Fruit fly (Drosophila melanogaster) whole organism, embryonic: Measurements from ENCODE around the gene net.

Source experiments
- Ada2b ChIP-seq: fragments of 200-800 bp; sonication (Bioruptor generic); IDR thresholded peaks from 2 replicates; pipeline ENCODE4 v1.3.6; 2022; ENCODE audit warnings: missing biosample characterization, missing genetic modification characterization
- Blimp-1 ChIP-seq: fragments of 200-800 bp; sonication (Bioruptor generic); optimal IDR thresholded peaks from 3 replicates; lab custom pipeline; 2018; ENCODE audit warnings: missing biosample characterization, missing genetic modification characterization, mild to moderate bottlenecking, moderate library complexity, missing genetic modification reagents
- CG11398 ChIP-seq: fragments of 200-800 bp; sonication (Bioruptor generic); optimal IDR thresholded peaks from 2 replicates; lab custom pipeline; 2016; ENCODE audit warnings: missing biosample characterization, missing genetic modification characterization
- CG11560 ChIP-seq: fragments of 200-800 bp; sonication (Bioruptor generic); IDR thresholded peaks from 3 replicates; pipeline ENCODE4 v1.3.6; 2022; ENCODE audit warnings: missing biosample characterization, missing genetic modification characterization
- CG11723 ChIP-seq: fragments of 200-800 bp; sonication (Bioruptor generic); optimal IDR thresholded peaks from 2 replicates; lab custom pipeline; 2017; ENCODE audit warnings: missing biosample characterization, mild to moderate bottlenecking, missing genetic modification characterization
- CG13287 ChIP-seq: fragments of 200-800 bp; sonication (Bioruptor generic); IDR thresholded peaks from 2 replicates; pipeline ENCODE4 v1.3.6; 2022; ENCODE audit warnings: missing biosample characterization, missing genetic modification characterization; ENCODE audit not compliant: partially characterized antibody
- CG14667 ChIP-seq: fragments of 200-800 bp; sonication (Bioruptor generic); IDR thresholded peaks from 2 replicates; pipeline ENCODE4 v1.3.6; 2022; ENCODE audit warnings: missing biosample characterization, missing genetic modification characterization
- CG15601 ChIP-seq: fragments of 200-800 bp; sonication (Bioruptor generic); optimal IDR thresholded peaks from 3 replicates; lab custom pipeline; 2019; ENCODE audit warnings: missing biosample characterization, mild to moderate bottlenecking, missing genetic modification characterization, moderate library complexity
- CG3065 ChIP-seq: fragments of 200-800 bp; sonication (Bioruptor generic); optimal IDR thresholded peaks from 2 replicates; lab custom pipeline; 2016; ENCODE audit warnings: missing biosample characterization, missing genetic modification characterization
- CG31365 ChIP-seq: fragments of 200-800 bp; sonication (Bioruptor generic); optimal IDR thresholded peaks from 2 replicates; lab custom pipeline; 2018; ENCODE audit warnings: missing biosample characterization, mild to moderate bottlenecking, missing genetic modification characterization
- CG33213 ChIP-seq: fragments of 200-800 bp; sonication (Bioruptor generic); optimal IDR thresholded peaks from 3 replicates; lab custom pipeline; 2016; ENCODE audit warnings: missing biosample characterization, missing genetic modification characterization
- CG4360 ChIP-seq: fragments of 200-800 bp; sonication (Bioruptor generic); IDR thresholded peaks from 2 replicates; pipeline ENCODE4 v1.3.6; 2022; ENCODE audit warnings: missing biosample characterization, missing genetic modification characterization
- CG5180 ChIP-seq: fragments of 200-800 bp; sonication (Bioruptor generic); optimal IDR thresholded peaks from 3 replicates; lab custom pipeline; 2017; ENCODE audit warnings: missing biosample characterization, missing genetic modification characterization, mild to moderate bottlenecking, moderate library complexity, missing genetic modification reagents
- CG6175 ChIP-seq: fragments of 200-800 bp; sonication (Bioruptor generic); IDR thresholded peaks from 3 replicates; pipeline ENCODE4 v1.3.6; 2022; ENCODE audit warnings: missing biosample characterization, missing genetic modification characterization
- CG6791 ChIP-seq: fragments of 200-800 bp; sonication (Bioruptor generic); IDR thresholded peaks from 3 replicates; pipeline ENCODE4 v1.3.6; 2022; ENCODE audit warnings: missing biosample characterization, missing genetic modification characterization; ENCODE audit not compliant: partially characterized antibody
- CG6854 ChIP-seq: fragments of 200-800 bp; sonication (Bioruptor generic); optimal IDR thresholded peaks from 3 replicates; lab custom pipeline; 2017; ENCODE audit warnings: missing biosample characterization, mild to moderate bottlenecking, missing genetic modification characterization
- CG8089 ChIP-seq: fragments of 200-800 bp; sonication (Bioruptor generic); optimal IDR thresholded peaks from 3 replicates; lab custom pipeline; 2016; ENCODE audit warnings: missing biosample characterization, missing genetic modification characterization
- CG8281 ChIP-seq: fragments of 200-800 bp; sonication (Bioruptor generic); optimal IDR thresholded peaks from 2 replicates; lab custom pipeline; 2018; ENCODE audit warnings: missing biosample characterization, mild to moderate bottlenecking, missing genetic modification characterization, moderate library complexity
- CG8290 ChIP-seq, 3 experiments: fragments of 200-800 bp; sonication (Bioruptor generic); optimal IDR thresholded peaks; 2 replicates each; lab custom pipeline; 2016 to 2019; ENCODE audit warnings: missing biosample characterization in 3 of 3, missing genetic modification characterization in 3 of 3, mild to moderate bottlenecking in 2 of 3, moderate library complexity in 1 of 3
- CG8944 ChIP-seq: fragments of 200-800 bp; sonication (Bioruptor generic); optimal IDR thresholded peaks from 3 replicates; lab custom pipeline; 2016; ENCODE audit warnings: missing biosample characterization, missing genetic modification characterization
- CG9727 ChIP-seq: fragments of 200-800 bp; sonication (Bioruptor generic); optimal IDR thresholded peaks from 3 replicates; lab custom pipeline; 2017; ENCODE audit warnings: missing biosample characterization, mild to moderate bottlenecking, missing genetic modification characterization
- Dip3 ChIP-seq: fragments of 200-800 bp; sonication (Bioruptor generic); optimal IDR thresholded peaks from 3 replicates; lab custom pipeline; 2016; ENCODE audit warnings: missing biosample characterization, missing genetic modification characterization
- Dref ChIP-seq: fragments of 200-800 bp; sonication (Bioruptor generic); IDR thresholded peaks from 2 replicates; pipeline ENCODE4 v1.3.6; 2022; ENCODE audit warnings: missing biosample characterization, missing genetic modification characterization
- HLH3B ChIP-seq: fragments of 200-800 bp; sonication (Bioruptor generic); IDR thresholded peaks from 2 replicates; pipeline ENCODE4 v1.3.6; 2022; ENCODE audit warnings: missing biosample characterization, missing genetic modification characterization
- HLH54F ChIP-seq: fragments of 200-800 bp; sonication (Bioruptor generic); optimal IDR thresholded peaks from 3 replicates; lab custom pipeline; 2016; ENCODE audit warnings: missing biosample characterization, missing genetic modification characterization
- Optix ChIP-seq: fragments of 200-800 bp; sonication (Bioruptor generic); IDR thresholded peaks from 3 replicates; pipeline ENCODE4 v1.3.6; 2022; ENCODE audit warnings: missing biosample characterization, missing genetic modification characterization
- Rx ChIP-seq: fragments of 200-800 bp; sonication (Bioruptor generic); IDR thresholded peaks from 2 replicates; pipeline ENCODE4 v1.3.6; 2022; ENCODE audit warnings: missing biosample characterization, missing genetic modification characterization
- Scr ChIP-seq: fragments of 200-800 bp; sonication (Bioruptor generic); IDR thresholded peaks from 2 replicates; pipeline ENCODE4 v1.3.6; 2022; ENCODE audit warnings: missing biosample characterization, missing genetic modification characterization; ENCODE audit not compliant: partially characterized antibody
- Xrp1 ChIP-seq: fragments of 200-800 bp; sonication (Bioruptor generic); IDR thresholded peaks from 2 replicates; pipeline ENCODE4 v1.3.6; 2022; ENCODE audit warnings: missing biosample characterization, missing genetic modification characterization
- aop ChIP-seq: fragments of 200-800 bp; sonication (Bioruptor generic); IDR thresholded peaks from 2 replicates; pipeline ENCODE4 v1.3.6; 2022; ENCODE audit warnings: missing biosample characterization, missing genetic modification characterization
- chn ChIP-seq: fragments of 200-800 bp; sonication (Bioruptor generic); optimal IDR thresholded peaks from 2 replicates; lab custom pipeline; 2016; ENCODE audit warnings: missing biosample characterization, missing genetic modification characterization
- dpn ChIP-seq, 2 experiments: fragments of 200-800 bp; sonication (Bioruptor generic); optimal IDR thresholded peaks; 3 replicates each; lab custom pipeline; 2016; ENCODE audit warnings: missing biosample characterization in 2 of 2, missing genetic modification characterization in 2 of 2
- esg ChIP-seq: fragments of 200-800 bp; sonication (Bioruptor generic); conservative IDR thresholded peaks from 2 replicates; pipeline ENCODE4 v1.3.6; 2022; ENCODE audit warnings: missing biosample characterization, missing genetic modification characterization
- ewg ChIP-seq: fragments of 200-800 bp; sonication (Bioruptor generic); optimal IDR thresholded peaks from 3 replicates; lab custom pipeline; 2017; ENCODE audit warnings: mild to moderate bottlenecking, missing biosample characterization, missing genetic modification reagents, missing genetic modification characterization
- gcm ChIP-seq: fragments of 200-800 bp; sonication (Bioruptor generic); optimal IDR thresholded peaks from 2 replicates; lab custom pipeline; 2019; ENCODE audit warnings: missing biosample characterization, mild to moderate bottlenecking, missing genetic modification characterization, moderate library complexity
- h ChIP-seq: fragments of >200 bp; optimal IDR thresholded peaks from 2 replicates; lab custom pipeline; 2017
- lilli ChIP-seq: fragments of 200-800 bp; sonication (Bioruptor generic); optimal IDR thresholded peaks from 3 replicates; lab custom pipeline; 2016; ENCODE audit warnings: missing biosample characterization, missing genetic modification characterization
- lov ChIP-seq, 2 experiments: fragments of 200-800 bp in 1 of 2; fragments of >200 bp in 1 of 2; sonication (Bioruptor generic) in 1 of 2; IDR thresholded peaks in 1 of 2; optimal IDR thresholded peaks in 1 of 2; 2 replicates in 1 of 2; 3 replicates in 1 of 2; pipeline versions ENCODE4 v1.3.6 to Lab custom; 2017 to 2022; ENCODE audit warnings: missing biosample characterization in 1 of 2, missing genetic modification characterization in 1 of 2
- pfk ChIP-seq: fragments of 200-800 bp; sonication (Bioruptor generic); optimal IDR thresholded peaks from 2 replicates; lab custom pipeline; 2018; ENCODE audit warnings: missing biosample characterization, mild to moderate bottlenecking, missing genetic modification characterization, moderate library complexity
- pnt ChIP-seq: fragments of 200-800 bp; sonication (Bioruptor generic); optimal IDR thresholded peaks from 3 replicates; lab custom pipeline; 2016; ENCODE audit warnings: missing biosample characterization, missing genetic modification characterization
- pzg ChIP-seq: fragments of 200-800 bp; sonication (Bioruptor generic); optimal IDR thresholded peaks from 3 replicates; lab custom pipeline; 2018; ENCODE audit warnings: missing biosample characterization, mild to moderate bottlenecking, missing genetic modification characterization, moderate library complexity
- run ChIP-seq: fragments of 200-800 bp; sonication (Bioruptor generic); optimal IDR thresholded peaks from 3 replicates; lab custom pipeline; 2018; ENCODE audit warnings: missing biosample characterization, mild to moderate bottlenecking, missing genetic modification characterization
- shn ChIP-seq: fragments of 200-800 bp; sonication (Bioruptor generic); optimal IDR thresholded peaks from 3 replicates; lab custom pipeline; 2016; ENCODE audit warnings: missing biosample characterization, missing genetic modification characterization
- sna ChIP-seq: fragments of 200-800 bp; sonication (Bioruptor generic); IDR thresholded peaks from 2 replicates; pipeline ENCODE4 v1.3.6; 2022; ENCODE audit warnings: missing biosample characterization, missing genetic modification characterization; ENCODE audit not compliant: partially characterized antibody
- ttk ChIP-seq: fragments of 200-800 bp; sonication (Bioruptor generic); IDR thresholded peaks from 2 replicates; pipeline ENCODE4 v2.1.2; 2022; ENCODE audit warnings: missing biosample characterization, missing genetic modification characterization
- vnd ChIP-seq: fragments of 200-800 bp; sonication (Bioruptor generic); IDR thresholded peaks from 3 replicates; pipeline ENCODE4 v1.3.6; 2022; ENCODE audit warnings: missing biosample characterization, missing genetic modification characterization; ENCODE audit not compliant: partially characterized antibody
- z ChIP-seq: fragments of 200-800 bp; sonication (Bioruptor generic); IDR thresholded peaks from 3 replicates; pipeline ENCODE4 v1.3.6; 2022; ENCODE audit warnings: missing biosample characterization, missing genetic modification characterization

Gene net

DNA sequence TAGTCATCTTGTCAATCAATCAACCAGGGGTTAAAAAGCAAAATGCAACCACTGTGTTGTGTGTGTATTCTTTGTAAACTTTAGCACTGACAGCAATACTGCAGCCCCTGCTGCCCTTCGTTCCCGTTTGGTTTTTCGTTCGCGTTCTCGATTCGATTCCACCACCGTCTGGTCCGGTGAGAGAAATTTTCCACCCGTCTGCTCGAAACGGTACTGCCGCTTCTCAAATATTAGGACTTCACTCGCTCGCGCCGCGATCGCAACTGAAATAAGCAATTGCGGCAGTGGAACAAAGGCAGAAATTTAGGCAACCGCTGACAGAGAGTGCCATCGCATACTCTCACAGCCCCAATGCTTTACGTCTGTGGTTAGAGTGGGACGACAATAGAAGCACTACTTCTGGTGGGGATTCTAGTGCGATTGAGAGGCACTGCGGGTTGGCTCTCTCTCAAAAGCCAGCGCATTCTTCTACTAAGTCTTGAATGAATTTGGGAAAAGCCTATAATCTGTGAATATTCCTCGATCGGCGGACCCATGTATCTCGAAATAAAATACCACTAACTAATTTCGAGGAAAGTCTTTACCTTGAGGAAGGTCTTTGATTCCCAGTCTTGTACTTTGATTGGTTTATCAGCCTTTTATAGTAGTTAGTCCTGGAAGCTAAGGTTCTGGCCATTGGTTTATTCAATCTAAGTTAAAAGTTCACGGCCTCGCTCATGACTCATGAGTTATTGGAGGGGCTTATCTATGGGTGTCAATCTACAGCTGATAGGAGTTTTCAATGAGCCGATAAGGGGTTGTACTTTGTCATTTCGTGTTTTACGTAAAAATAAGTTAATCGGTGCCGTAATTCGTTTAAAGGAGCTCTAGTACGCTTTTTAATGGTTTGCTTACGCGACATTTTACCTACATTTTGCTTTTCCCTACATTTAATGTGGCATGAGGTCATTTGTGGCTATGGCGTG lies 42.1 kb upstream of the net start (continued):
- TF ChIP-seq CG8089, result no peak
- no peak for TF ChIP-seq Scr (GFP tag; lab: Robert Waterston, UW)
- peak; percentile 36; the same call in 1 of the 3 replicates for TF ChIP-seq CG6791 (GFP tag; lab: Robert Waterston, UW)
- peak; percentile 32; the same call in 1 of the 3 replicates for TF ChIP-seq CG6175 (GFP tag; lab: Robert Waterston, UW)
- no peak for TF ChIP-seq Rx (GFP tag; lab: Robert Waterston, UW)
- peak; percentile 44 for TF ChIP-seq shn (GFP tag; lab: Kevin White, UChicago)
- peak; percentile 30 for TF ChIP-seq CG11398 (GFP tag; lab: Kevin White, UChicago)
- TF ChIP-seq vnd (GFP tag; lab: Robert Waterston, UW), result no peak
- TF ChIP-seq Xrp1 (GFP tag; lab: Robert Waterston, UW), result no peak; the same call in 1 of the 2 replicates
- TF ChIP-seq CG11723 (GFP tag; lab: Kevin White, UChicago), result peak; percentile 10
- TF ChIP-seq lilli, result peak; percentile 42
- no peak for TF ChIP-seq pzg
- TF ChIP-seq CG9727 (GFP tag; lab: Kevin White, UChicago), result no peak
- peak in 1 of 2 experiments; percentile 14 for TF ChIP-seq dpn (GFP tag; optimal IDR thresholded peaks at IDR 0.05; lab: Kevin White, UChicago)
- TF ChIP-seq HLH54F, result peak; percentile 33
- TF ChIP-seq CG13287 (GFP tag; lab: Robert Waterston, UW), result peak; percentile 69
- peak; percentile 56; the same call in 1 of the 2 replicates for TF ChIP-seq aop (GFP tag; lab: Robert Waterston, UW)
- TF ChIP-seq pfk (GFP tag; lab: Kevin White, UChicago), result peak; percentile 57
- TF ChIP-seq Blimp-1 (GFP tag; lab: Kevin White, UChicago), result peak; percentile 20
- no peak for TF ChIP-seq pnt (GFP tag; lab: Kevin White, UChicago)
- no peak for TF ChIP-seq CG11560 (tag; lab: Robert Waterston, UW)
- TF ChIP-seq CG5180 (GFP tag; lab: Kevin White, UChicago), result no peak
- TF ChIP-seq Dref, result no peak
- TF ChIP-seq CG8290 (GFP tag; optimal IDR thresholded peaks at IDR 0.05; lab: Kevin White, UChicago), result peak; percentile 41
- peak; percentile 21 to 82 for TF ChIP-seq CG8290 (tag; optimal IDR thresholded peaks at IDR 0.05; lab: Kevin White, UChicago)
- peak; percentile 15; the same call in 1 of the 2 replicates for TF ChIP-seq HLH3B (GFP tag; lab: Robert Waterston, UW)
- TF ChIP-seq z, result peak; percentile 66; the same call in 2 of the 3 replicates
- no peak for TF ChIP-seq lov (optimal IDR thresholded peaks at IDR 0.05; lab: Kevin White, UChicago)
- 0 out of 3 replicates have a peak, but pooled peaks have one; percentile 46 for TF ChIP-seq lov (GFP tag; IDR thresholded peaks at IDR 0.05; lab: Robert Waterston, UW)
- TF ChIP-seq chn (GFP tag; lab: Kevin White, UChicago), result no peak
- TF ChIP-seq gcm (GFP tag; lab: Kevin White, UChicago), result peak; percentile 78
- TF ChIP-seq h (lab: Kevin White, UChicago), result no peak
- no peak for TF ChIP-seq ewg (GFP tag; lab: Kevin White, UChicago)
- no peak for TF ChIP-seq CG3065 (GFP tag; lab: Kevin White, UChicago)
- TF ChIP-seq run, result peak; percentile 62
- peak; percentile 31 for TF ChIP-seq CG6854 (GFP tag; lab: Kevin White, UChicago)
- TF ChIP-seq CG4360 (GFP tag; lab: Robert Waterston, UW), result 0 out of 2 replicates have a peak, but pooled peaks have one; percentile 33
- no peak for TF ChIP-seq CG8944 (GFP tag; lab: Kevin White, UChicago)
- TF ChIP-seq CG8281, result peak; percentile 10
- peak; percentile 60 for TF ChIP-seq CG15601 (tag; lab: Kevin White, UChicago)
- TF ChIP-seq CG33213 (GFP tag; lab: Kevin White, UChicago), result peak; percentile 11
- TF ChIP-seq CG14667 (GFP tag; lab: Robert Waterston, UW), result no peak
- TF ChIP-seq esg (GFP tag; lab: Robert Waterston, UW), result no peak
- TF ChIP-seq Optix (GFP tag; lab: Robert Waterston, UW), result 0 out of 3 replicates have a peak, but pooled peaks have one; percentile 15
- TF ChIP-seq CG31365, result peak; percentile 66
- no peak; the same call in 1 of the 2 replicates for TF ChIP-seq sna
- TF ChIP-seq Ada2b (GFP tag; lab: Robert Waterston, UW), result no peak
- no peak for TF ChIP-seq Dip3 (GFP tag; lab: Kevin White, UChicago)
- TF ChIP-seq ttk (GFP tag; lab: Robert Waterston, UW), result no peak; the same call in 1 of the 2 replicates
